Fruit fly (Drosophila melanogaster): ENCODE data around the gene CG32264.

CG32264 gene

dm6 chr3L:3824790-3825484 is 18.7 kb upstream of the CG32264 start, which contains the start of gene Rdh (continued):
- TF ChIP-seq CG18764 (GFP tag; optimal IDR thresholded peaks at IDR 0.05): peak; percentile 52
- TF ChIP-seq CG17802 (tag; optimal IDR thresholded peaks at IDR 0.05): no peak
- TF ChIP-seq CG2129 (GFP tag; IDR thresholded peaks at IDR 0.05; ENCODE audit: partially characterized antibody): no peak
- peak; percentile 66 for TF ChIP-seq Vsx1 (GFP tag; optimal IDR thresholded peaks at IDR 0.05)
- TF ChIP-seq CG8281 (tag; optimal IDR thresholded peaks at IDR 0.05): peak; percentile 41
- peak; percentile 41 for TF ChIP-seq CG6654 (GFP tag; optimal IDR thresholded peaks at IDR 0.05)
- no peak for TF ChIP-seq pb (GFP tag; optimal IDR thresholded peaks at IDR 0.05)
- TF ChIP-seq vnd (GFP tag; IDR thresholded peaks at IDR 0.05; ENCODE audit: partially characterized antibody): no peak
- TF ChIP-seq CG31365 (tag; optimal IDR thresholded peaks at IDR 0.05): peak; percentile 37
- TF ChIP-seq cad (GFP tag; optimal IDR thresholded peaks at IDR 0.05): no peak
- TF ChIP-seq CG18011 (GFP tag; optimal IDR thresholded peaks at IDR 0.05): peak; percentile 29
- no peak for TF ChIP-seq CG14965 (GFP tag; optimal IDR thresholded peaks at IDR 0.05; ENCODE audit: borderline replicate concordance)
- peak; percentile 87 for TF ChIP-seq Meics (GFP tag; optimal IDR thresholded peaks at IDR 0.05)
- peak; percentile 35 to 56 for TF ChIP-seq Pdp1 (GFP tag; optimal IDR thresholded peaks at IDR 0.05)
- TF ChIP-seq fu2 (GFP tag; optimal IDR thresholded peaks at IDR 0.05): no peak
- no peak for TF ChIP-seq Sry-β (GFP tag; optimal IDR thresholded peaks at IDR 0.05)
- no peak for TF ChIP-seq da (GFP tag; optimal IDR thresholded peaks at IDR 0.05)
- no peak for TF ChIP-seq tx (GFP tag; optimal IDR thresholded peaks at IDR 0.05)
- TF ChIP-seq HLHmδ (GFP tag; optimal IDR thresholded peaks at IDR 0.05): no peak
- no peak for TF ChIP-seq zen2 (GFP tag; IDR thresholded peaks at IDR 0.05; ENCODE audit: partially characterized antibody)
- TF ChIP-seq CG10209 (GFP tag; optimal IDR thresholded peaks at IDR 0.05): peak; percentile 83
- TF ChIP-seq wek (GFP tag; optimal IDR thresholded peaks at IDR 0.05): no peak
- peak; percentile 50 for TF ChIP-seq CG10274 (GFP tag; optimal IDR thresholded peaks at IDR 0.05)
- TF ChIP-seq CG13424 (tag; optimal IDR thresholded peaks at IDR 0.05): peak; percentile 86
- TF ChIP-seq CG1792 (GFP tag; optimal IDR thresholded peaks at IDR 0.05): peak; percentile 2
- peak; percentile 9 for TF ChIP-seq Ets65A (GFP tag)
- TF ChIP-seq hb (GFP tag; IDR thresholded peaks at IDR 0.05; ENCODE audit: partially characterized antibody): no peak
- no peak for TF ChIP-seq nom (GFP tag; optimal IDR thresholded peaks at IDR 0.05)
- no peak for TF ChIP-seq Adf1 (GFP tag; IDR thresholded peaks at IDR 0.05)
- TF ChIP-seq nerfin-1 (tag; optimal IDR thresholded peaks at IDR 0.05): peak; percentile 80
- TF ChIP-seq Sry-δ (GFP tag; optimal IDR thresholded peaks at IDR 0.05): no peak
- peak; percentile 40 for TF ChIP-seq CG12071 (GFP tag; optimal IDR thresholded peaks at IDR 0.05)
- TF ChIP-seq odd (GFP tag; optimal IDR thresholded peaks at IDR 0.05): peak; percentile 59
- TF ChIP-seq kah (GFP tag; optimal IDR thresholded peaks at IDR 0.05): peak; percentile 30
- no peak for TF ChIP-seq Tbp (GFP tag; optimal IDR thresholded peaks at IDR 0.05)
- TF ChIP-seq Ptx1 (GFP tag; IDR thresholded peaks at IDR 0.05): peak; percentile 77
- no peak for TF ChIP-seq CG30431 (GFP tag; optimal IDR thresholded peaks at IDR 0.05)
- TF ChIP-seq ewg (GFP tag; optimal IDR thresholded peaks at IDR 0.05): peak; percentile 39
- no peak for TF ChIP-seq toy (GFP tag; IDR thresholded peaks at IDR 0.05)
- no peak for TF ChIP-seq h (optimal IDR thresholded peaks at IDR 0.05)
- peak; percentile 14 for TF ChIP-seq pnt (GFP tag; optimal IDR thresholded peaks at IDR 0.05)
- 0 out of 2 replicates have a peak, but pooled peaks have one; percentile 8 for TF ChIP-seq CG11696 (GFP tag; IDR thresholded peaks at IDR 0.05)
- TF ChIP-seq CG10979 (tag; optimal IDR thresholded peaks at IDR 0.05): peak; percentile 85
- TF ChIP-seq CG3995 (GFP tag; optimal IDR thresholded peaks at IDR 0.05): peak; percentile 17
- 0 out of 2 replicates have a peak, but pooled peaks have one; percentile 12 for TF ChIP-seq ap (GFP tag; IDR thresholded peaks at IDR 0.05)
- TF ChIP-seq H2.0 (GFP tag; IDR thresholded peaks at IDR 0.05): no peak
- TF ChIP-seq pho (GFP tag; optimal IDR thresholded peaks at IDR 0.05): peak; percentile 21
- TF ChIP-seq psq (GFP tag; optimal IDR thresholded peaks at IDR 0.05): peak; percentile 20
- TF ChIP-seq br (optimal IDR thresholded peaks at IDR 0.05): no peak
- peak; percentile 80 for TF ChIP-seq CG18619 (GFP tag; optimal IDR thresholded peaks at IDR 0.05)
